Fruit fly (Drosophila melanogaster) whole organism, prepupa: Measurements from ENCODE around the gene ppk26.

Experiments used
- Blimp-1 ChIP-seq: fragments of 200-800 bp; sonication (Bioruptor generic); optimal IDR thresholded peaks from 3 replicates; lab custom pipeline; 2017; ENCODE audit warnings: missing biosample characterization, missing genetic modification characterization, mild to moderate bottlenecking, moderate library complexity, missing genetic modification reagents
- CG11762 ChIP-seq: fragments of 200-800 bp; sonication (Bioruptor generic); optimal IDR thresholded peaks from 3 replicates; lab custom pipeline; 2016; ENCODE audit warnings: missing biosample characterization, missing genetic modification characterization; ENCODE audit not compliant: insufficient read depth
- CG11902 ChIP-seq: fragments of 200-800 bp; sonication (Bioruptor generic); optimal IDR thresholded peaks from 3 replicates; lab custom pipeline; 2016; ENCODE audit warnings: missing biosample characterization, missing genetic modification characterization
- CG15336 ChIP-seq: fragments of 200-800 bp; sonication (Bioruptor generic); IDR thresholded peaks from 2 replicates; pipeline ENCODE4 v1.3.6; 2022; ENCODE audit warnings: missing biosample characterization, missing genetic modification characterization
- CG16779 ChIP-seq: fragments of 200-800 bp; sonication (Bioruptor generic); optimal IDR thresholded peaks from 3 replicates; lab custom pipeline; 2017; ENCODE audit warnings: missing biosample characterization, mild to moderate bottlenecking, missing genetic modification characterization
- CG3032 ChIP-seq: fragments of 200-800 bp; optimal IDR thresholded peaks from 2 replicates; lab custom pipeline; 2019; ENCODE audit warnings: missing biosample characterization, mild to moderate bottlenecking, missing genetic modification characterization, moderate library complexity
- CG31627 ChIP-seq: fragments of 200-800 bp; sonication (Bioruptor generic); optimal IDR thresholded peaks from 3 replicates; lab custom pipeline; 2016; ENCODE audit warnings: missing biosample characterization, missing genetic modification characterization
- CG32006 ChIP-seq: fragments of 200-800 bp; sonication (Bioruptor generic); optimal IDR thresholded peaks from 3 replicates; lab custom pipeline; 2017; ENCODE audit warnings: missing biosample characterization, mild to moderate bottlenecking, missing genetic modification characterization
- CG34406 ChIP-seq: fragments of 200-800 bp; sonication (Bioruptor generic); optimal IDR thresholded peaks from 3 replicates; lab custom pipeline; 2016; ENCODE audit warnings: missing biosample characterization, missing genetic modification characterization
- CG3919 ChIP-seq: fragments of 200-800 bp; sonication (Bioruptor generic); optimal IDR thresholded peaks from 3 replicates; lab custom pipeline; 2016; ENCODE audit warnings: missing biosample characterization, missing genetic modification characterization
- CG4318 ChIP-seq: fragments of 200-800 bp; sonication (Bioruptor generic); optimal IDR thresholded peaks from 3 replicates; lab custom pipeline; 2017; ENCODE audit warnings: missing biosample characterization, mild to moderate bottlenecking, missing genetic modification characterization
- CG6276 ChIP-seq: fragments of 200-800 bp; sonication (Bioruptor generic); optimal IDR thresholded peaks from 2 replicates; lab custom pipeline; 2017; ENCODE audit warnings: missing biosample characterization, mild to moderate bottlenecking, missing genetic modification characterization
- CG6792 ChIP-seq: fragments of 200-800 bp; sonication (Bioruptor generic); optimal IDR thresholded peaks from 3 replicates; lab custom pipeline; 2016; ENCODE audit warnings: missing biosample characterization, missing genetic modification characterization
- CG6808 ChIP-seq: fragments of 200-800 bp; sonication (Bioruptor generic); optimal IDR thresholded peaks from 3 replicates; lab custom pipeline; 2017; ENCODE audit warnings: missing biosample characterization, missing genetic modification characterization, mild to moderate bottlenecking, moderate library complexity, missing genetic modification reagents
- CG7368 ChIP-seq: fragments of 200-800 bp; sonication (Bioruptor generic); optimal IDR thresholded peaks from 3 replicates; lab custom pipeline; 2016; ENCODE audit warnings: missing biosample characterization, missing genetic modification characterization
- CG8632 ChIP-seq: fragments of 200-800 bp; sonication (Bioruptor generic); optimal IDR thresholded peaks from 3 replicates; lab custom pipeline; 2016; ENCODE audit warnings: missing biosample characterization, missing genetic modification characterization
- Eip75B ChIP-seq: fragments of 200-800 bp; sonication (Bioruptor generic); optimal IDR thresholded peaks from 3 replicates; lab custom pipeline; 2016; ENCODE audit warnings: missing biosample characterization, missing genetic modification characterization
- Ets96B ChIP-seq: fragments of 200-800 bp; optimal IDR thresholded peaks from 2 replicates; lab custom pipeline; 2019; ENCODE audit warnings: missing biosample characterization, mild to moderate bottlenecking, missing genetic modification characterization, moderate library complexity
- Hr4 ChIP-seq: fragments of 200-800 bp; sonication (Bioruptor generic); optimal IDR thresholded peaks from 3 replicates; lab custom pipeline; 2016; ENCODE audit warnings: missing biosample characterization, missing genetic modification characterization
- Lpt ChIP-seq: fragments of 200-800 bp; sonication (Bioruptor generic); optimal IDR thresholded peaks from 3 replicates; lab custom pipeline; 2016; ENCODE audit warnings: missing biosample characterization, missing genetic modification characterization
- Met ChIP-seq: fragments of 200-800 bp; sonication (Bioruptor generic); optimal IDR thresholded peaks from 3 replicates; lab custom pipeline; 2016; ENCODE audit warnings: missing biosample characterization, missing genetic modification characterization
- Smox ChIP-seq: fragments of 200-800 bp; sonication (Bioruptor generic); optimal IDR thresholded peaks from 3 replicates; lab custom pipeline; 2016; ENCODE audit warnings: missing biosample characterization, missing genetic modification characterization
- Sox102F ChIP-seq: fragments of 200-800 bp; sonication (Bioruptor generic); optimal IDR thresholded peaks from 2 replicates; lab custom pipeline; 2016; ENCODE audit warnings: missing biosample characterization, mild to moderate bottlenecking, missing genetic modification characterization
- Sox15 ChIP-seq: fragments of 200-800 bp; sonication (Bioruptor generic); optimal IDR thresholded peaks from 3 replicates; lab custom pipeline; 2016; ENCODE audit warnings: missing biosample characterization, missing genetic modification characterization
- achi ChIP-seq: fragments of 200-800 bp; sonication (Bioruptor generic); optimal IDR thresholded peaks from 3 replicates; lab custom pipeline; 2016; ENCODE audit warnings: missing biosample characterization, missing genetic modification characterization
- cyc ChIP-seq: fragments of 200-800 bp; sonication (Bioruptor generic); optimal IDR thresholded peaks from 3 replicates; lab custom pipeline; 2016; ENCODE audit warnings: missing biosample characterization, missing genetic modification characterization
- dac ChIP-seq: fragments of 200-800 bp; sonication (Bioruptor generic); optimal IDR thresholded peaks from 2 replicates; lab custom pipeline; 2017; ENCODE audit warnings: missing biosample characterization, mild to moderate bottlenecking, missing genetic modification characterization
- dsx ChIP-seq: fragments of 200-800 bp; optimal IDR thresholded peaks from 3 replicates; lab custom pipeline; 2019; ENCODE audit warnings: missing biosample characterization, mild to moderate bottlenecking, missing genetic modification characterization, moderate library complexity; ENCODE audit not compliant: poor library complexity, severe bottlenecking
- eg ChIP-seq: fragments of 200-800 bp; sonication (Bioruptor generic); IDR thresholded peaks from 3 replicates; pipeline ENCODE4 v1.3.6; 2022; ENCODE audit warnings: missing biosample characterization, missing genetic modification characterization
- fd59A ChIP-seq: fragments of 200-800 bp; sonication (Bioruptor generic); optimal IDR thresholded peaks from 2 replicates; lab custom pipeline; 2017; ENCODE audit warnings: missing biosample characterization, mild to moderate bottlenecking, missing genetic modification characterization, missing genetic modification reagents
- fkh ChIP-seq: fragments of 200-800 bp; sonication (Bioruptor generic); optimal IDR thresholded peaks from 3 replicates; lab custom pipeline; 2017; ENCODE audit warnings: missing biosample characterization, mild to moderate bottlenecking, missing genetic modification characterization, moderate library complexity
- net ChIP-seq: fragments of 200-800 bp; sonication (Bioruptor generic); optimal IDR thresholded peaks from 3 replicates; lab custom pipeline; 2016; ENCODE audit warnings: missing biosample characterization, missing genetic modification characterization
- pdm3 ChIP-seq: fragments of 200-800 bp; sonication (Bioruptor generic); optimal IDR thresholded peaks from 3 replicates; lab custom pipeline; 2016; ENCODE audit warnings: missing biosample characterization, missing genetic modification characterization
- salr ChIP-seq, 2 experiments: fragments of 200-800 bp; sonication (Bioruptor generic); optimal IDR thresholded peaks; 3 replicates each; lab custom pipeline; 2016 to 2018; ENCODE audit warnings: missing biosample characterization in 2 of 2, missing genetic modification characterization in 2 of 2, mild to moderate bottlenecking in 1 of 2
- spab ChIP-seq: fragments of 200-800 bp; sonication (Bioruptor generic); optimal IDR thresholded peaks from 2 replicates; lab custom pipeline; 2017; ENCODE audit warnings: missing biosample characterization, mild to moderate bottlenecking, missing genetic modification characterization, missing genetic modification reagents
- ss ChIP-seq, 2 experiments: fragments of 200-800 bp; sonication (Bioruptor generic); optimal IDR thresholded peaks; 2 replicates in 1 of 2; 3 replicates in 1 of 2; lab custom pipeline; 2017 to 2018; ENCODE audit warnings: mild to moderate bottlenecking in 2 of 2, missing biosample characterization in 2 of 2, missing genetic modification characterization in 2 of 2, moderate library complexity in 1 of 2
- svp ChIP-seq: fragments of 200-800 bp; sonication (Bioruptor generic); peaks from one replicate; lab custom pipeline; 2016; ENCODE audit warnings: missing biosample characterization, missing genetic modification characterization
- topi ChIP-seq: fragments of 200-800 bp; sonication (Bioruptor generic); optimal IDR thresholded peaks from 3 replicates; lab custom pipeline; 2016; ENCODE audit warnings: missing biosample characterization, missing genetic modification characterization

ppk26 gene

DNA sequence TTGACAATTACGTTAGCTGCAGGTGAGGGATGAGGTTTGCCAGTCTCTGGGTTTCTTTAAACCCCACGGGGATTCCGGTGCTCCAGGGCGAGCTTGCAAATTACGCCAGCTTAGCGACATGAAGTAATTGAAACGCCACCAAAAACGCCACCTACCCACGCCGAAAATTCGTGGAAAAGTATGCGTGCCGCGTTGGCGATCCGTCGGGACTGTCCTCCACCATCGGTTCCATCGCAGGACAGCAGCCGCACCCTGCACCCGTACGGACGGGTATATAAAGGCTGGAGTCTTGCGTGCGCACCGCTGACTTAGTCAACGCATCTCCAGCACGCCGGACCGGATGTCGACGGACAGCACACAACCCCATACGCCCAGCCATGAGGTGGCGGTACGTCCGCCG is at the start of gene ppk26:
Gene ppk26, plus strand, starts transcription at position 301 of the 400 bp plus-strand sequence.
- TF ChIP-seq Sox102F (no peak), CG6276 (GFP tag; lab: Kevin White, UChicago) (no peak), eg (GFP tag; lab: Robert Waterston, UW) (no peak), Eip75B (GFP tag; lab: Kevin White, UChicago) (no peak), CG3919 (no peak), CG32006 (GFP tag; lab: Kevin White, UChicago) (no peak), topi (GFP tag; lab: Kevin White, UChicago) (no peak), Sox15 (no peak), Met (GFP tag; lab: Kevin White, UChicago) (no peak), CG15336 (GFP tag; lab: Robert Waterston, UW) (no peak), salr (GFP tag; optimal IDR thresholded peaks at IDR 0.05; lab: Kevin White, UChicago) (no peak), CG3032 (tag; lab: Kevin White, UChicago) (no peak), achi (no peak), CG4318 (no peak), CG6808 (GFP tag; lab: Kevin White, UChicago) (no peak)

DNA sequence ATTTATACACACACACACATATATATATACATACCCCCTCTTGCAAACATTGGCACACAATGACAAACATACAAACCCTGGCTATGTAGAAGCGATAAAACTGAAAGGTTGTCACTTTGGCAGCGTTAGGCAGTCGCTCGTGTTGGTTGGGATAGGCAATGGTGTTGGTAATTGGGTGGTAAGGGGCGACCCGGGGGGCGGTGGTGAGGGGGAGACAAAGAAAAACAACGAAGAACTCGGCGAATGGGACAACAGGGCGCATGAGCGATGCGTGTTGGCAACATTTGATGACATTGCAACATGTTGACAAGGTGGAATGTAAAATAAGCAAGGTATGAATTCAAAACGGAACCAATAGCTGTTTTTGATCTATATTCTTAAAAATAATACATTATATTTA is 33.4 kb upstream of the ppk26 start:
- 0 out of 3 replicates have a peak, but pooled peaks have one; percentile 16 for TF ChIP-seq eg (GFP tag; lab: Robert Waterston, UW)
- no peak for TF ChIP-seq CG11902 (GFP tag; lab: Kevin White, UChicago)
- no peak for TF ChIP-seq Hr4

DNA sequence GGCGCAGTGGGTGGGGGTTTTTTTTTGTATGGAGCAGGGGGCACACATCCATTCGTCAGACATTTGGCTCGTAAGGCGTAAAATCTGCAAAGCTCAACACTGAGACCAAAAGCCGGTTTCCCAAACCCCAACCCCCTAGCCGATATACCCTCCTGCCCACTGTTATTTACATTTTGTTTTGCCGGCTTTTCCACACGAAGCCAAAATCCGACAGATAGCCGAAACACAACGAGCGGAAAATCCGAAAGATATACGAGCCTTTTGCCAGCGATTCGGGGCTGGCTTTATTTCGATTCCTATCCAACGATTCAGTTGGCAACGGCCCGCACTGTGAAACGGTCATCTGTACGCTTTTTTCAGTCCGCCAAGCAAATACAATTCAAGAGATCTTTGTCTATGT is 32.4 kb upstream of the ppk26 start, which contains the start of gene CG42458:
Gene CG42458, plus strand, starts transcription at position 311 of the 400 bp plus-strand sequence.
- no peak for TF ChIP-seq Sox102F
- no peak for TF ChIP-seq CG7368 (GFP tag; lab: Kevin White, UChicago)
- peak; percentile 29; the same call in 1 of the 3 replicates for TF ChIP-seq eg (GFP tag; lab: Robert Waterston, UW)
- no peak for TF ChIP-seq Blimp-1 (GFP tag; lab: Kevin White, UChicago)
- TF ChIP-seq spab, result no peak
- no peak for TF ChIP-seq CG8632 (GFP tag; lab: Kevin White, UChicago)
- no peak for TF ChIP-seq CG6808 (GFP tag; lab: Kevin White, UChicago)
- TF ChIP-seq dsx (GFP tag; lab: Kevin White, UChicago), result no peak
- TF ChIP-seq CG34406, result no peak
- TF ChIP-seq net, result no peak
- TF ChIP-seq ss (GFP tag; optimal IDR thresholded peaks at IDR 0.05; lab: Kevin White, UChicago), result peak in 1 of 2 experiments; percentile 34
- no peak for TF ChIP-seq Hr4
- peak; percentile 30 for TF ChIP-seq CG6276 (GFP tag; lab: Kevin White, UChicago)
- TF ChIP-seq CG31627, result no peak
- TF ChIP-seq fkh (GFP tag; lab: Kevin White, UChicago), result peak; percentile 37
- TF ChIP-seq cyc (GFP tag; lab: Kevin White, UChicago), result no peak
- TF ChIP-seq Eip75B (GFP tag; lab: Kevin White, UChicago), result no peak
- TF ChIP-seq Lpt, result no peak
- TF ChIP-seq CG16779, result no peak
- TF ChIP-seq fd59A, result no peak
- no peak for TF ChIP-seq Smox (GFP tag; lab: Kevin White, UChicago)
- TF ChIP-seq CG3919, result no peak
- TF ChIP-seq CG6792 (GFP tag; lab: Kevin White, UChicago), result no peak
- no peak for TF ChIP-seq pdm3 (GFP tag; lab: Kevin White, UChicago)
- no peak for TF ChIP-seq CG11762 (GFP tag; lab: Kevin White, UChicago)
- TF ChIP-seq CG32006 (GFP tag; lab: Kevin White, UChicago), result no peak
- TF ChIP-seq dac, result no peak

DNA sequence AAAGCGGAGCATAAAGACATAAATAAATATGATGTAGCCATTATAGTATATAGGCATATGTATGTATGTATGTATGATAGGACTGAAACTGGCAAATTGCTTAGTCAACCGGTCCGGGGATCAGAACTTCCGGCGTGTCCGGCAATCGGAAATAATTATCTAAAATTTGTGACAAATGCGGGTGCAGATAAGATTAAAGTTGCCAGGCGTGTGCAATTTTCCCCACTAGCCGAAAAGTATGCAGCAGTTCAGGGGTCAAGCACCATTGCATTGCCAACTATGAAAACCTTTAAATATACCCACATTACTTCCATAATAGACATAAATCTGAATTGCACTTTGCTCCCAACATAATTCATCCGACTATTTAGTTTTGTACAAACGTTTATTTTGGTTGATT is 23.7 kb upstream of the ppk26 start:
- no peak for TF ChIP-seq Ets96B (tag; lab: Kevin White, UChicago)
- TF ChIP-seq svp (GFP tag; lab: Kevin White, UChicago), result peak; percentile 19
- TF ChIP-seq, all 60 proteins: peak for 1
